Fruit fly (Drosophila melanogaster): ENCODE results near the gene SmydA-2.

- TF ChIP-seq fkh (GFP tag; optimal IDR thresholded peaks at IDR 0.05) (no peak), Blimp-1 (GFP tag; optimal IDR thresholded peaks at IDR 0.05) (no peak), Gug (GFP tag; IDR thresholded peaks at IDR 0.05) (no peak), cyc (GFP tag; optimal IDR thresholded peaks at IDR 0.05) (no peak), CG3919 (GFP tag; optimal IDR thresholded peaks at IDR 0.05) (no peak), dsx (GFP tag; optimal IDR thresholded peaks at IDR 0.05; ENCODE audit: poor library complexity, severe bottlenecking) (no peak), lz (GFP tag; optimal IDR thresholded peaks at IDR 0.05) (no peak), CG6808 (GFP tag; optimal IDR thresholded peaks at IDR 0.05) (no peak), CG6792 (GFP tag; optimal IDR thresholded peaks at IDR 0.05) (no peak), CG16779 (tag; optimal IDR thresholded peaks at IDR 0.05) (no peak), achi (GFP tag; optimal IDR thresholded peaks at IDR 0.05) (no peak), CG10669 (GFP tag; optimal IDR thresholded peaks at IDR 0.05) (no peak), dac (GFP tag; optimal IDR thresholded peaks at IDR 0.05) (no peak), CG15336 (GFP tag; IDR thresholded peaks at IDR 0.05) (no peak)
Observed at dm6 chr3L:19036119-19036518, 33.1 kb upstream of the SmydA-2 start.
